Fruit fly (Drosophila melanogaster) whole organism, embryonic: ENCODE measurements around the gene Rpp14a.

Source experiments
- Bteb2 ChIP-seq: fragments of 200-800 bp; sonication (Bioruptor generic); optimal IDR thresholded peaks from 2 replicates; lab custom pipeline; 2016; ENCODE audit warnings: missing biosample characterization, missing genetic modification characterization
- CG10321 ChIP-seq: fragments of 200-800 bp; sonication (Bioruptor generic); IDR thresholded peaks from 2 replicates; pipeline ENCODE4 v1.3.6; 2022; ENCODE audit warnings: missing biosample characterization, missing genetic modification characterization
- CG10543 ChIP-seq: fragments of 200-800 bp; sonication (Bioruptor generic); optimal IDR thresholded peaks from 3 replicates; lab custom pipeline; 2017; ENCODE audit warnings: missing biosample characterization, mild to moderate bottlenecking, missing genetic modification characterization, moderate library complexity
- CG10565 ChIP-seq: fragments of 200-800 bp; sonication (Bioruptor generic); optimal IDR thresholded peaks from 3 replicates; lab custom pipeline; 2016; ENCODE audit warnings: missing biosample characterization, mild to moderate bottlenecking, missing genetic modification characterization
- CG10959 ChIP-seq: fragments of 200-800 bp; sonication (Bioruptor generic); IDR thresholded peaks from 2 replicates; pipeline ENCODE4 v1.3.6; 2022; ENCODE audit warnings: missing biosample characterization, missing genetic modification characterization
- CG11093 ChIP-seq: fragments of 200-800 bp; sonication (Bioruptor generic); IDR thresholded peaks from 3 replicates; pipeline ENCODE4 v1.3.6; 2022; ENCODE audit warnings: missing biosample characterization, missing genetic modification characterization
- CG11247 ChIP-seq: fragments of 200-800 bp; sonication (Bioruptor generic); IDR thresholded peaks from 2 replicates; pipeline ENCODE4 v1.3.6; 2022; ENCODE audit warnings: missing biosample characterization, missing genetic modification characterization
- CG11696 ChIP-seq: fragments of 200-800 bp; sonication (Bioruptor generic); IDR thresholded peaks from 2 replicates; pipeline ENCODE4 v1.3.6; 2022; ENCODE audit warnings: missing biosample characterization, missing genetic modification characterization
- CG12104 ChIP-seq: fragments of 200-800 bp; sonication (Bioruptor generic); optimal IDR thresholded peaks from 3 replicates; lab custom pipeline; 2016; ENCODE audit warnings: missing biosample characterization, missing genetic modification characterization
- CG12391 ChIP-seq: fragments of 200-800 bp; sonication (Bioruptor generic); optimal IDR thresholded peaks from 3 replicates; lab custom pipeline; 2018; ENCODE audit warnings: missing biosample characterization, mild to moderate bottlenecking, missing genetic modification characterization, moderate library complexity
- CG13296 ChIP-seq: fragments of 200-800 bp; sonication (Bioruptor generic); optimal IDR thresholded peaks from 3 replicates; lab custom pipeline; 2018; ENCODE audit warnings: missing biosample characterization, mild to moderate bottlenecking, missing genetic modification characterization
- CG17186 ChIP-seq: fragments of 200-800 bp; sonication (Bioruptor generic); optimal IDR thresholded peaks from 3 replicates; lab custom pipeline; 2017; ENCODE audit warnings: missing biosample characterization, missing genetic modification reagents, missing genetic modification characterization
- CG17361 ChIP-seq: fragments of 200-800 bp; sonication (Bioruptor generic); IDR thresholded peaks from 3 replicates; pipeline ENCODE4 v1.3.6; 2022; ENCODE audit warnings: missing biosample characterization, missing genetic modification characterization
- CG18476 ChIP-seq: fragments of 200-800 bp; sonication (Bioruptor generic); optimal IDR thresholded peaks from 2 replicates; lab custom pipeline; 2016; ENCODE audit warnings: missing biosample characterization, mild to moderate bottlenecking, missing genetic modification characterization
- CG2120 ChIP-seq: fragments of 200-800 bp; sonication (Bioruptor generic); optimal IDR thresholded peaks from 3 replicates; lab custom pipeline; 2016; ENCODE audit warnings: missing biosample characterization, missing genetic modification characterization
- CG2712 ChIP-seq: fragments of 200-800 bp; optimal IDR thresholded peaks from 3 replicates; lab custom pipeline; 2019; ENCODE audit warnings: missing biosample characterization, mild to moderate bottlenecking, missing genetic modification characterization, moderate library complexity
- CG34376 ChIP-seq: fragments of 200-800 bp; sonication (Bioruptor generic); optimal IDR thresholded peaks from 2 replicates; lab custom pipeline; 2018; ENCODE audit warnings: missing biosample characterization, mild to moderate bottlenecking, missing genetic modification characterization
- CG3838 ChIP-seq: fragments of 200-800 bp; sonication (Bioruptor generic); optimal IDR thresholded peaks from 3 replicates; lab custom pipeline; 2016; ENCODE audit warnings: missing biosample characterization, missing genetic modification characterization
- CG4404 ChIP-seq: fragments of 200-800 bp; sonication (Bioruptor generic); IDR thresholded peaks from 2 replicates; pipeline ENCODE4 v1.3.6; 2022; ENCODE audit warnings: missing biosample characterization, missing genetic modification characterization
- CG4424 ChIP-seq: fragments of 200-800 bp; sonication (Bioruptor generic); optimal IDR thresholded peaks from 3 replicates; lab custom pipeline; 2016; ENCODE audit warnings: missing biosample characterization, missing genetic modification characterization
- CG4820 ChIP-seq: fragments of 200-800 bp; sonication (Bioruptor generic); optimal IDR thresholded peaks from 3 replicates; lab custom pipeline; 2016; ENCODE audit warnings: missing biosample characterization, missing genetic modification characterization
- CG6654 ChIP-seq: fragments of 200-800 bp; sonication (Bioruptor generic); optimal IDR thresholded peaks from 2 replicates; lab custom pipeline; 2017; ENCODE audit warnings: missing biosample characterization, mild to moderate bottlenecking, missing genetic modification characterization
- CG7372 ChIP-seq: fragments of 200-800 bp; sonication (Bioruptor generic); IDR thresholded peaks from 2 replicates; pipeline ENCODE4 v1.3.6; 2022; ENCODE audit warnings: missing biosample characterization, missing genetic modification characterization
- CG7963 ChIP-seq: fragments of 200-800 bp; sonication (Bioruptor generic); IDR thresholded peaks from 3 replicates; pipeline ENCODE4 v1.3.6; 2022; ENCODE audit warnings: missing biosample characterization, missing genetic modification characterization; ENCODE audit not compliant: partially characterized antibody
- CG8290 ChIP-seq, 3 experiments: fragments of 200-800 bp; sonication (Bioruptor generic); optimal IDR thresholded peaks; 2 replicates each; lab custom pipeline; 2016 to 2019; ENCODE audit warnings: missing biosample characterization in 3 of 3, missing genetic modification characterization in 3 of 3, mild to moderate bottlenecking in 2 of 3, moderate library complexity in 1 of 3
- CG8478 ChIP-seq: fragments of >200 bp; optimal IDR thresholded peaks from 2 replicates; lab custom pipeline; 2018
- Chrac-16 ChIP-seq: fragments of 200-800 bp; sonication (Bioruptor generic); optimal IDR thresholded peaks from 3 replicates; lab custom pipeline; 2016; ENCODE audit warnings: missing biosample characterization, missing genetic modification characterization
- D19B ChIP-seq: fragments of 200-800 bp; sonication (Bioruptor generic); optimal IDR thresholded peaks from 2 replicates; lab custom pipeline; 2017; ENCODE audit warnings: missing biosample characterization, mild to moderate bottlenecking, missing genetic modification characterization
- Drgx ChIP-seq: fragments of 200-800 bp; sonication (Bioruptor generic); IDR thresholded peaks from 2 replicates; pipeline ENCODE4 v1.3.6; 2022; ENCODE audit warnings: missing biosample characterization, missing genetic modification characterization
- Fer1 ChIP-seq: fragments of 200-800 bp; sonication (Bioruptor generic); optimal IDR thresholded peaks from 2 replicates; lab custom pipeline; 2017; ENCODE audit warnings: missing biosample characterization, mild to moderate bottlenecking, missing genetic modification characterization
- HmgZ ChIP-seq: fragments of 200-800 bp; sonication (Bioruptor generic); optimal IDR thresholded peaks from 2 replicates; lab custom pipeline; 2018; ENCODE audit warnings: missing biosample characterization, mild to moderate bottlenecking, missing genetic modification characterization
- Max ChIP-seq: fragments of 200-800 bp; sonication (Bioruptor generic); optimal IDR thresholded peaks from 2 replicates; lab custom pipeline; 2016; ENCODE audit warnings: missing biosample characterization, mild to moderate bottlenecking, missing genetic modification characterization
- YL-1 ChIP-seq: fragments of 200-800 bp; sonication (Bioruptor generic); optimal IDR thresholded peaks from 3 replicates; lab custom pipeline; 2017; ENCODE audit warnings: missing biosample characterization, mild to moderate bottlenecking, missing genetic modification characterization
- ap ChIP-seq: fragments of 200-800 bp; sonication (Bioruptor generic); IDR thresholded peaks from 2 replicates; pipeline ENCODE4 v1.3.6; 2022; ENCODE audit warnings: missing biosample characterization, missing genetic modification characterization
- bigmax ChIP-seq: fragments of 200-800 bp; sonication (Bioruptor generic); optimal IDR thresholded peaks from 2 replicates; lab custom pipeline; 2018; ENCODE audit warnings: missing biosample characterization, mild to moderate bottlenecking, missing genetic modification characterization
- btn ChIP-seq: fragments of 200-800 bp; sonication (Bioruptor generic); optimal IDR thresholded peaks from 2 replicates; lab custom pipeline; 2016; ENCODE audit warnings: missing biosample characterization, missing genetic modification characterization
- cad ChIP-seq: fragments of >200 bp; optimal IDR thresholded peaks from 2 replicates; lab custom pipeline; 2017; ENCODE audit warnings: missing biosample characterization, missing genetic modification characterization
- cg ChIP-seq: fragments of 200-800 bp; sonication (Bioruptor generic); optimal IDR thresholded peaks from 3 replicates; lab custom pipeline; 2019; ENCODE audit warnings: missing biosample characterization, mild to moderate bottlenecking, missing genetic modification characterization, moderate library complexity
- crc ChIP-seq: fragments of 200-800 bp; sonication (Bioruptor generic); optimal IDR thresholded peaks from 2 replicates; lab custom pipeline; 2016; ENCODE audit warnings: missing biosample characterization, missing genetic modification characterization
- dm ChIP-seq: fragments of 200-800 bp; sonication (Bioruptor generic); optimal IDR thresholded peaks from 3 replicates; lab custom pipeline; 2016; ENCODE audit warnings: missing biosample characterization, missing genetic modification characterization
- eve ChIP-seq, 2 experiments: fragments of >200 bp; optimal IDR thresholded peaks; 2 replicates each; lab custom pipeline; 2017; ENCODE audit warnings: missing biosample characterization in 2 of 2, missing genetic modification characterization in 2 of 2
- grau ChIP-seq: fragments of 200-800 bp; optimal IDR thresholded peaks from 3 replicates; lab custom pipeline; 2019; ENCODE audit warnings: missing biosample characterization, mild to moderate bottlenecking, missing genetic modification characterization, moderate library complexity
- grn ChIP-seq: fragments of 200-800 bp; sonication (Bioruptor generic); optimal IDR thresholded peaks from 3 replicates; lab custom pipeline; 2017; ENCODE audit warnings: missing biosample characterization, missing genetic modification characterization
- ham ChIP-seq: fragments of 200-800 bp; sonication (Bioruptor generic); IDR thresholded peaks from 2 replicates; pipeline ENCODE4 v1.3.6; 2022; ENCODE audit warnings: missing biosample characterization, missing genetic modification characterization
- kah ChIP-seq: fragments of 200-800 bp; sonication (Bioruptor generic); optimal IDR thresholded peaks from 2 replicates; lab custom pipeline; 2018; ENCODE audit warnings: missing biosample characterization, mild to moderate bottlenecking, missing genetic modification characterization
- ken ChIP-seq: fragments of 200-800 bp; sonication (Bioruptor generic); IDR thresholded peaks from 3 replicates; pipeline ENCODE4 v1.3.6; 2022; ENCODE audit warnings: missing biosample characterization, missing genetic modification characterization
- lov ChIP-seq, 2 experiments: fragments of 200-800 bp in 1 of 2; fragments of >200 bp in 1 of 2; sonication (Bioruptor generic) in 1 of 2; IDR thresholded peaks in 1 of 2; optimal IDR thresholded peaks in 1 of 2; 2 replicates in 1 of 2; 3 replicates in 1 of 2; pipeline versions ENCODE4 v1.3.6 to Lab custom; 2017 to 2022; ENCODE audit warnings: missing biosample characterization in 1 of 2, missing genetic modification characterization in 1 of 2
- oc ChIP-seq: fragments of 200-800 bp; sonication (Bioruptor generic); optimal IDR thresholded peaks from 2 replicates; lab custom pipeline; 2018; ENCODE audit warnings: missing biosample characterization, mild to moderate bottlenecking, missing genetic modification characterization, moderate library complexity
- pb ChIP-seq: fragments of 200-800 bp; sonication (Bioruptor generic); optimal IDR thresholded peaks from 3 replicates; lab custom pipeline; 2016; ENCODE audit warnings: missing biosample characterization, missing genetic modification characterization
- seq ChIP-seq: fragments of 200-800 bp; sonication (Bioruptor generic); IDR thresholded peaks from 2 replicates; pipeline ENCODE4 v1.3.6; 2022; ENCODE audit warnings: missing biosample characterization, missing genetic modification characterization
- yki ChIP-seq: fragments of >200 bp; optimal IDR thresholded peaks from 3 replicates; lab custom pipeline; 2018

Gene Rpp14a

DNA sequence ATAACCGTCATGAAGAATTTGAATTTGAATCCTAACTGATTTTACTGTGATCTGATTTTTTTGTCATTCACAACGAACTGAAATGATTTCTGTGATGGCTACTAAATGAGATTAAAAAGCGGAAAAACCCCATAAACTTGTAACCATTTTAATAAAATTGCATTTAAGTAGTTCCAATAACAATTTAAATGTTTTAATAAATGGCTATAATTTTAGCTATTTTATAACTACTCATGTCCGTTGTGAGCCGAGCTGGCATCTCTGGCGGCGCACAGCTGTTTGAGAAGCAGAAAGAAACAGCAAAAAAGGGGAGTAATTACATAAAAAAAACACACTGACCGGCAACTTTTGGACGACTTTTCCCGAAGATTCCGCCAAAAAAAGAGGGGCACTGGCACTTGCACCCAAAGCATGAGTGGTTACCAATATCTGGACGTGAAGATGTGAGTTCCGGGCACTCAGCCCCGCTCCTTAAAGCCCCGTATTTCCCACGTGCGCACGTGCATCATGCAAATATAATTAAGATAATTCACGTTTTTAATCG is at the start of gene Rpp14a, which contains the start of gene CG7950 (continued):
- TF ChIP-seq bigmax (GFP tag; lab: Kevin White, UChicago) (no peak), CG3838 (GFP tag; lab: Kevin White, UChicago) (peak; percentile 58), CG4404 (GFP tag; lab: Robert Waterston, UW) (peak; percentile 72), yki (no peak), YL-1 (peak; percentile 83), dm (GFP tag; lab: Kevin White, UChicago) (peak; percentile 69), kah (GFP tag; lab: Kevin White, UChicago) (no peak), CG10565 (GFP tag; lab: Kevin White, UChicago) (no peak), CG11093 (GFP tag; lab: Robert Waterston, UW) (no peak), Chrac-16 (GFP tag; lab: Kevin White, UChicago) (peak; percentile 85), CG18476 (GFP tag; lab: Kevin White, UChicago) (peak; percentile 54), eve (GFP tag; optimal IDR thresholded peaks at IDR 0.05; lab: Kevin White, UChicago) (no peak), D19B (GFP tag; lab: Kevin White, UChicago) (peak; percentile 35), CG6654 (GFP tag; lab: Kevin White, UChicago) (no peak), seq (GFP tag; lab: Robert Waterston, UW) (peak; percentile 81), CG34376 (peak; percentile 58), CG7372 (peak; percentile 70; the same call in 1 of the 2 replicates), CG8290 (GFP tag; optimal IDR thresholded peaks at IDR 0.05; lab: Kevin White, UChicago) (peak; percentile 54), CG8290 (tag; optimal IDR thresholded peaks at IDR 0.05; lab: Kevin White, UChicago) (peak in 1 of 2 experiments; percentile 82), grn (no peak), Fer1 (GFP tag; lab: Kevin White, UChicago) (peak; percentile 64), CG12104 (GFP tag; lab: Kevin White, UChicago) (no peak), CG10543 (GFP tag; lab: Kevin White, UChicago) (peak; percentile 58), CG7963 (GFP tag; lab: Robert Waterston, UW) (no peak), CG10959 (GFP tag; lab: Robert Waterston, UW) (peak; percentile 41; the same call in 1 of the 2 replicates), CG4820 (GFP tag; lab: Kevin White, UChicago) (no peak), CG17186 (GFP tag; lab: Kevin White, UChicago) (peak; percentile 60), CG4424 (GFP tag; lab: Kevin White, UChicago) (peak; percentile 73), Drgx (GFP tag; lab: Robert Waterston, UW) (peak; percentile 80), ap (GFP tag; lab: Robert Waterston, UW) (peak; percentile 73), CG11247 (GFP tag; lab: Robert Waterston, UW) (peak; percentile 58), pb (GFP tag; lab: Kevin White, UChicago) (no peak), ham (no peak), oc (peak; percentile 74), CG2712 (tag; lab: Kevin White, UChicago) (peak; percentile 85), ken (GFP tag; lab: Robert Waterston, UW) (peak; percentile 82), HmgZ (peak; percentile 89), CG13296 (GFP tag; lab: Kevin White, UChicago) (peak; percentile 62), crc (GFP tag; lab: Kevin White, UChicago) (peak; percentile 38), Max (GFP tag; lab: Kevin White, UChicago) (peak; percentile 75), btn (GFP tag; lab: Kevin White, UChicago) (peak; percentile 61), cad (GFP tag; lab: Kevin White, UChicago) (no peak), CG2120 (GFP tag; lab: Kevin White, UChicago) (peak; percentile 94), Bteb2 (GFP tag; lab: Kevin White, UChicago) (peak; percentile 82), CG17361 (GFP tag; lab: Robert Waterston, UW) (peak; percentile 37; the same call in 2 of the 3 replicates), CG11696 (GFP tag; lab: Robert Waterston, UW) (peak; percentile 40; the same call in 1 of the 2 replicates), CG10321 (GFP tag; lab: Robert Waterston, UW) (0 out of 2 replicates have a peak, but pooled peaks have one; percentile 41), grau (tag; lab: Kevin White, UChicago) (peak; percentile 77), cg (no peak), CG8478 (lab: Kevin White, UChicago) (no peak), lov (optimal IDR thresholded peaks at IDR 0.05; lab: Kevin White, UChicago) (no peak), lov (GFP tag; IDR thresholded peaks at IDR 0.05; lab: Robert Waterston, UW) (0 out of 3 replicates have a peak, but pooled peaks have one; percentile 27), CG12391 (tag; lab: Kevin White, UChicago) (peak; percentile 90)
